Fruit fly (Drosophila melanogaster): Measurements from ENCODE around the gene nero.

nero gene

DNA sequence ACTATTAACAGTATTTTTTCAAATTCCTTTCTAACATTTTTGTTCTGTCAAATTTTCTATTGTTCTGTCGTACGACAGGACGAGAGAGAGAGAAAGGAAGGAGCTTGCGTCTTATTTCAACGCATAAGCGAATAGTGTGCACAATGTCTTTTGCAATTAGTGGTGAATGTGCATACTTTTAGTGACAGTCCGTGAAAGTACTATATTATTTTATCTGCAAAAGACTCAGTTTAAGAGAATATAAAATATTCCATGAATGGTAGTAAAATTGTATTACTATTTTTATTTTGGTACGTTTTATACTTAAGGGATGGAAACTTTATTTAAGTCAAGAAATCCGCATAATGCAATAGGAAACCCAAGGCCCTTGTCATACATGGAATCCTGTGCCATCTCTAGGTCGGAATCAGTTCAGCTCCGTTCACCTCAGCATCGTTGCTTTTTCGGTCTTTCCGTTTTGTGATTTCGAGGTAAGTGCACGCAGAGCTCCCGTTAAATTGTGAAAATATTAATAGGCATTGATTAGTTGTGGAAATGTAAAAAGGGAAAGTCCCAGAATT lies 9.2 kb downstream of the nero start, which contains the start of gene eEF1alpha2 (continued):
- no peak for TF ChIP-seq CG13296 (GFP tag; optimal IDR thresholded peaks at IDR 0.05)
- no peak for TF ChIP-seq sima (GFP tag; optimal IDR thresholded peaks at IDR 0.05)
- no peak for TF ChIP-seq Dad (GFP tag; optimal IDR thresholded peaks at IDR 0.05)
- TF ChIP-seq Deaf1 (tag; optimal IDR thresholded peaks at IDR 0.05), result no peak
- TF ChIP-seq Mad (GFP tag; optimal IDR thresholded peaks at IDR 0.05), result no peak
- TF ChIP-seq aop (GFP tag; IDR thresholded peaks at IDR 0.05), result no peak
- no peak for TF ChIP-seq CG7271 (tag; optimal IDR thresholded peaks at IDR 0.05)
- 0 out of 2 replicates have a peak, but pooled peaks have one; percentile 33 for TF ChIP-seq unc-4 (GFP tag; IDR thresholded peaks at IDR 0.05; ENCODE audit: partially characterized antibody)
- no peak for TF ChIP-seq CG4854 (GFP tag; optimal IDR thresholded peaks at IDR 0.05)
- TF ChIP-seq NfI (GFP tag; optimal IDR thresholded peaks at IDR 0.05), result no peak
- TF ChIP-seq Gug (GFP tag; IDR thresholded peaks at IDR 0.05), result no peak
- TF ChIP-seq Dip3 (GFP tag; optimal IDR thresholded peaks at IDR 0.05), result no peak
- no peak for TF ChIP-seq shn (GFP tag; optimal IDR thresholded peaks at IDR 0.05)
- TF ChIP-seq grau (tag; optimal IDR thresholded peaks at IDR 0.05), result no peak
- no peak for TF ChIP-seq CG9215 (GFP tag; IDR thresholded peaks at IDR 0.05)
- no peak for TF ChIP-seq dmrt11E (tag; optimal IDR thresholded peaks at IDR 0.05)
- TF ChIP-seq btn (GFP tag; optimal IDR thresholded peaks at IDR 0.05), result no peak
- no peak for TF ChIP-seq CG15011 (GFP tag; optimal IDR thresholded peaks at IDR 0.05)
- TF ChIP-seq Hr39 (optimal IDR thresholded peaks at IDR 0.05), result no peak
- no peak for TF ChIP-seq grn (GFP tag; optimal IDR thresholded peaks at IDR 0.05)
- no peak for TF ChIP-seq TFAM (GFP tag; optimal IDR thresholded peaks at IDR 0.05)
- TF ChIP-seq odd (GFP tag; optimal IDR thresholded peaks at IDR 0.05), result no peak
- no peak for TF ChIP-seq vnd (GFP tag; IDR thresholded peaks at IDR 0.05; ENCODE audit: partially characterized antibody)
- TF ChIP-seq CG10462 (GFP tag; optimal IDR thresholded peaks at IDR 0.05), result no peak
- TF ChIP-seq hth (optimal IDR thresholded peaks at IDR 0.05), result no peak
- TF ChIP-seq ftz-f1 (GFP tag; optimal IDR thresholded peaks at IDR 0.05), result no peak
- no peak for TF ChIP-seq Awh (GFP tag; IDR thresholded peaks at IDR 0.05)
- no peak for TF ChIP-seq CG12299 (tag; optimal IDR thresholded peaks at IDR 0.05)
- TF ChIP-seq gsb-n (tag; optimal IDR thresholded peaks at IDR 0.05), result no peak
- TF ChIP-seq schlank (tag; optimal IDR thresholded peaks at IDR 0.05), result no peak
- no peak for TF ChIP-seq CG2875 (GFP tag; optimal IDR thresholded peaks at IDR 0.05)
- TF ChIP-seq CG10431 (GFP tag; optimal IDR thresholded peaks at IDR 0.05), result peak; percentile 94
- no peak for TF ChIP-seq Asciz (GFP tag; optimal IDR thresholded peaks at IDR 0.05)
- no peak for TF ChIP-seq CG9437 (GFP tag; optimal IDR thresholded peaks at IDR 0.05)
- no peak for TF ChIP-seq mld (GFP tag; IDR thresholded peaks at IDR 0.05; ENCODE audit: partially characterized antibody)
- TF ChIP-seq lov (optimal IDR thresholded peaks at IDR 0.05), result no peak
- TF ChIP-seq lov (GFP tag; IDR thresholded peaks at IDR 0.05), result no peak
- TF ChIP-seq CG1024 (GFP tag; IDR thresholded peaks at IDR 0.05), result no peak
- TF ChIP-seq CG4730 (GFP tag; IDR thresholded peaks at IDR 0.05), result no peak
- TF ChIP-seq CG1792 (GFP tag; optimal IDR thresholded peaks at IDR 0.05), result no peak
- TF ChIP-seq CG11085 (GFP tag; IDR thresholded peaks at IDR 0.05), result no peak
- TF ChIP-seq lilli (GFP tag; optimal IDR thresholded peaks at IDR 0.05), result no peak
- no peak for TF ChIP-seq crol (GFP tag; IDR thresholded peaks at IDR 0.05)
- TF ChIP-seq ewg (GFP tag; optimal IDR thresholded peaks at IDR 0.05), result no peak
- no peak for TF ChIP-seq Fer1 (GFP tag; optimal IDR thresholded peaks at IDR 0.05)
- TF ChIP-seq CG7372 (GFP tag; IDR thresholded peaks at IDR 0.05), result no peak
- TF ChIP-seq Med (GFP tag), result peak; percentile 56
- no peak for TF ChIP-seq gem (tag; optimal IDR thresholded peaks at IDR 0.05)
- TF ChIP-seq kay (GFP tag; optimal IDR thresholded peaks at IDR 0.05), result no peak
- no peak for TF ChIP-seq Bteb2 (GFP tag; optimal IDR thresholded peaks at IDR 0.05)
- TF ChIP-seq yki (optimal IDR thresholded peaks at IDR 0.05), result no peak
- TF ChIP-seq dati (GFP tag; IDR thresholded peaks at IDR 0.05), result no peak
- TF ChIP-seq bbx (GFP tag; IDR thresholded peaks at IDR 0.05; ENCODE audit: partially characterized antibody), result 0 out of 2 replicates have a peak, but pooled peaks have one; percentile 8
